Fruit fly (Drosophila melanogaster) whole organism, adult: ENCODE results near the gene HisRS.

Source experiments
- CG5204 ChIP-seq: fragments of 200-800 bp; sonication (Bioruptor generic); optimal IDR thresholded peaks from 2 replicates; lab custom pipeline; 2016; ENCODE audit warnings: missing biosample characterization, missing genetic modification characterization
- Hr96 ChIP-seq: fragments of 200-800 bp; sonication (Bioruptor generic); optimal IDR thresholded peaks from 2 replicates; lab custom pipeline; 2016; ENCODE audit warnings: missing biosample characterization, missing genetic modification characterization
- kay ChIP-seq: fragments of 200-800 bp; sonication (Bioruptor generic); peaks from one replicate; lab custom pipeline; 2016; ENCODE audit warnings: missing biosample characterization, missing genetic modification characterization, borderline replicate concordance

dm6 chrX:18540268-18540667, 25.0 kb downstream of the HisRS start:
- TF ChIP-seq kay (GFP tag; lab: Kevin White, UChicago) (no peak), CG5204 (no peak), Hr96 (GFP tag; lab: Kevin White, UChicago) (no peak)
